Worm (Caenorhabditis elegans): ENCODE results near the gene K05F1.6.
"Not testable (repeated sequence)": the region's sequence is repeated elsewhere in the genome, so short reads cannot be mapped to it uniquely, and the experiment has no call there.

Gene K05F1.6

DNA sequence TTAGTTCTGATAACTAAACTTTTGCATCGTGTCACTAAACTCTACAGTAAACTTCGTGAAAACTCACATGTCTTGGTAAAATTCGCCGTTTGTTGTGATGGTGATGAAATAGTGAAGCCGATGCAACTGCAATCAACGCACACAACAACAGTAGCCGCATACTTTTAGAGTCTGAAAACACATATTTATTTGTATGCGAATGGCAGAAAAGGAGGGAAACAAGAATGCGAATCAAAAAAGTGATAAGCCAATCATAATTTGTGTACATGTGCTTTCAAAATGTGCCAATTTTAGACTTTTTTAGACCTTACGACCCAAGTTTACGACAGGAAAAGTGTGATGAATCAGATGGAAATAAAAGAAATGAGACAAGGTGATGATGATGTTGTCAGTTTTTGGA lies 23.0 kb downstream of the K05F1.6 start, which contains the start of gene K05F1.10:
Gene K05F1.10 (minus strand): TSS at position 171 of the 400 bp plus-strand sequence.
- TF ChIP-seq unc-62 (GFP tag; optimal IDR thresholded peaks at IDR 0.05) (no peak), crh-2 (tag; optimal IDR thresholded peaks at IDR 0.05) (peak; percentile 17)

DNA sequence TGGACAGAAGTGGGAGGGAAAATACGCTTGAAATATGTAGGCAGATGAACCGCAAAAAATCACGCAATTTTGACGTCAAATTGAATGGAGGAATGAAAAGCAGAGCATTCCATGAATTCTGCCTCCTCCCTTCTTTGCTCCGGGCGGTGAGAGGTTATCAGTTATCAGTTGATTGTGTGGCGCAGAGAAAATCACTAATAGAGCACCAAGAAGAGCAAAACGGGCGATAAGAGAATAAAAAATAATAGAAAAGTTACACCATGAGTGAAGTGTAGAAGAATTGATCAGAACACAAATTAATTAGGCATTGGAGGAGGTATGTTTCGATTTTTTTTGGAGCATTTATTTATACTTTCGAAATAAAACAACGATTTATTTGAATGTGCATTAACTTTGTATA lies 24.2 kb downstream of the K05F1.6 start:
- no peak for TF ChIP-seq sma-3 (GFP tag; optimal IDR thresholded peaks at IDR 0.05)
- no peak for TF ChIP-seq ztf-4 (tag; optimal IDR thresholded peaks at IDR 0.05)
- no peak for TF ChIP-seq aly-2 (tag; optimal IDR thresholded peaks at IDR 0.05)
- no peak for TF ChIP-seq nhr-11 (tag; optimal IDR thresholded peaks at IDR 0.05)
- TF ChIP-seq dmd-4 (tag; optimal IDR thresholded peaks at IDR 0.05), result no peak
- peak; percentile 10 for TF ChIP-seq gmeb-1 (tag; optimal IDR thresholded peaks at IDR 0.05)
- TF ChIP-seq snpc-4 (tag; optimal IDR thresholded peaks at IDR 0.05), result no peak
- no peak for TF ChIP-seq nhr-23 (tag; optimal IDR thresholded peaks at IDR 0.05)
- no peak for TF ChIP-seq elt-1 (tag; optimal IDR thresholded peaks at IDR 0.05)
- TF ChIP-seq lin-39 (tag; optimal IDR thresholded peaks at IDR 0.05), result no peak
- TF ChIP-seq sem-4 (tag; optimal IDR thresholded peaks at IDR 0.05), result no peak
- no peak for TF ChIP-seq ceh-82 (tag; optimal IDR thresholded peaks at IDR 0.05)
- no peak for TF ChIP-seq ceh-16 (tag; optimal IDR thresholded peaks at IDR 0.05)
- TF ChIP-seq egl-27 (tag; optimal IDR thresholded peaks at IDR 0.05), result no peak
- no peak for TF ChIP-seq C34F6.9 (tag; optimal IDR thresholded peaks at IDR 0.05)
- no peak for TF ChIP-seq F13H6.1 (tag; optimal IDR thresholded peaks at IDR 0.05)
- TF ChIP-seq blmp-1 (tag; optimal IDR thresholded peaks at IDR 0.05; ENCODE audit: insufficient read depth), result no peak
- TF ChIP-seq unc-55 (GFP tag; optimal IDR thresholded peaks at IDR 0.05), result no peak
- TF ChIP-seq nhr-10 (tag; optimal IDR thresholded peaks at IDR 0.05), result no peak
- peak; percentile 17 for TF ChIP-seq crh-2 (tag; optimal IDR thresholded peaks at IDR 0.05)
- TF ChIP-seq nhr-237 (tag; optimal IDR thresholded peaks at IDR 0.05), result no peak
- no peak for TF ChIP-seq nhr-77 (tag; optimal IDR thresholded peaks at IDR 0.05)
- peak; percentile 80 for TF ChIP-seq fos-1 (tag; optimal IDR thresholded peaks at IDR 0.05)
- TF ChIP-seq nhr-6 (tag; optimal IDR thresholded peaks at IDR 0.05), result no peak

DNA sequence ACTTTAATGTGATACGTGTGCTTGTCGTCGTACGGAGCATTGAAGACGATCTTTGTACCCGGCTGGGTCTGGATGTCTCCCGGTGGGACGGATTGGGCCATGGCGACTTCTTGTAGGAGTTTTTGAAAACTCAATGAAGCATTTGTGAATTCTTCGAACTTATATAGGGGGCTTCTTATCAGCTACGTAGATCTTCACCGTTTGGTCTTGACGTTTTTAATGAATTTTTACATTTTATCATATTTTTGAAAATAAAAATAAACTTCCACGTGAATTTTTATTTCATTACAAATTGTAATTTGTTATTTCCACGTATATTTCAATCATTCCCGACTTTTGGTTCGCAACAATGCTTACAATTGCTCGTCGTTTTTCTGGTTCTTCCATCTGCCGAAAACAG lies 27.9 kb downstream of the K05F1.6 start, which contains the start of the genes msp-64 and ZK1248.5:
Gene msp-64 (minus strand): TSS at position 101 of the 400 bp plus-strand sequence.
Gene ZK1248.5 (plus strand): TSS at position 285 of the 400 bp plus-strand sequence.
- TF ChIP-seq mbf-1 (tag; optimal IDR thresholded peaks at IDR 0.05) (no peak), snpc-4 (tag; optimal IDR thresholded peaks at IDR 0.05) (no peak), nhr-237 (tag; optimal IDR thresholded peaks at IDR 0.05) (no peak), R02D3.7 (tag; optimal IDR thresholded peaks at IDR 0.05) (no peak), nhr-25 (tag; optimal IDR thresholded peaks at IDR 0.05) (no peak), ceh-82 (tag; optimal IDR thresholded peaks at IDR 0.05) (no peak)

DNA sequence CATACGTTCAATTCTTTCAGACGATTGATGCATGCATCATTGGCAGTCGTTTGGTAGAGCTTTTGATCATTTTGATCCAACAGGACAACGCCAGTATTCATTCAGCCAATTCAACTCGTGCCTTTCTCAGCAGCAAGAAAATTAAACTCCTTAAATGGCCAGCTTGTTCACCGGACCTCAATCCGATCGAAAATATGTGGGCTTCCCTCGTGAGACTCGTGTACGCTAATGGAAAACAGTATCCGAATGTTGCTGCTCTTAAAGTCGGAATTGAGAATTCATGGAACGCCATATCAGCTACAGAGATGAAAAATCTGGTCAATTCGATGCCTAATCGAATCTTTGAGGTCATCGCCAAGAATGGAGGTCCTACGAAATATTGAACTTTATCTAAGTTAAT lies 33.1 kb downstream of the K05F1.6 start, which contains the start of gene wago-5:
Gene wago-5 (minus strand): TSS at position 101 of the 400 bp plus-strand sequence.
- not testable (repeated sequence) for TF ChIP-seq C34F6.9, egl-27, ztf-11 (tag; optimal IDR thresholded peaks at IDR 0.05)

DNA sequence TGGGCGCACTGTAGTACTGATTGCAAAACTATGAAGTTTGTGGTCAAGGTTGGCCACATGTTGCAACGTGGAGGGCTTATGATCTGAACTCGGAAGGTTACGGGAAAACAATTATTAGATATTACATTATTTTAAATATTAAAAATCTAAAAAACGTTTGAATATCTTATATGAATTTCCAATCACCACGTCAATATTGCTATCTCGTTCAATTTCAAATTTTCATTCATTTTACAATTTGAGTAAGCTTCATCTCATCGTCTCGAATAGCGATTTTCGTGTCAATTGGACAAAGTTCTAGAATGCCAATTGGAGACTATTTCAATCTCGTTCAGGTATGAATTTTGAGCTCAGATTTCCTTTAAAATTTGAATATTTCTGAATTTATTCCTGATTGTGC lies 34.0 kb downstream of the K05F1.6 start, which contains the start of gene ZK1248.20:
Gene ZK1248.20 (plus strand): TSS at position 301 of the 400 bp plus-strand sequence.
- no peak for TF ChIP-seq lin-11 (tag; optimal IDR thresholded peaks at IDR 0.05)
- no peak for TF ChIP-seq zag-1 (tag; optimal IDR thresholded peaks at IDR 0.05)
- no peak for TF ChIP-seq sma-3 (GFP tag; optimal IDR thresholded peaks at IDR 0.05)
- no peak for TF ChIP-seq snpc-4 (tag; optimal IDR thresholded peaks at IDR 0.05)
- no peak for TF ChIP-seq R02D3.7 (tag; optimal IDR thresholded peaks at IDR 0.05)
- TF ChIP-seq mdl-1 (tag; optimal IDR thresholded peaks at IDR 0.05), result no peak
- TF ChIP-seq nhr-10 (tag; optimal IDR thresholded peaks at IDR 0.05), result no peak
- TF ChIP-seq lin-13 (GFP tag; optimal IDR thresholded peaks at IDR 0.05), result no peak
- TF ChIP-seq skn-1 (tag; optimal IDR thresholded peaks at IDR 0.05), result no peak
- TF ChIP-seq sma-9 (GFP tag; optimal IDR thresholded peaks at IDR 0.05), result no peak
- TF ChIP-seq sma-9 (tag; optimal IDR thresholded peaks at IDR 0.05), result no peak
- no peak for TF ChIP-seq aly-2 (tag; optimal IDR thresholded peaks at IDR 0.05)
- TF ChIP-seq gmeb-1 (tag; optimal IDR thresholded peaks at IDR 0.05), result no peak
- TF ChIP-seq F13H6.1 (tag; optimal IDR thresholded peaks at IDR 0.05), result no peak
- no peak for TF ChIP-seq fos-1 (tag; optimal IDR thresholded peaks at IDR 0.05)
- no peak for TF ChIP-seq unc-55 (GFP tag; optimal IDR thresholded peaks at IDR 0.05)
- TF ChIP-seq lin-39 (tag; optimal IDR thresholded peaks at IDR 0.05), result no peak
- TF ChIP-seq elt-1 (tag; optimal IDR thresholded peaks at IDR 0.05), result no peak
